Worm (Caenorhabditis elegans) whole organism, L3 larva: ENCODE data around the gene gpa-6.
A peak's percentile ranks its signal among the peaks of the same experiment; 100 is the strongest.

Experiments used
- ZK546.5 ChIP-seq: sonication (generic microtip); optimal IDR thresholded peaks from 2 replicates; lab custom pipeline; 2017; ENCODE audit warnings: missing biosample characterization, missing genetic modification characterization
- ceh-16 ChIP-seq: sonication (generic microtip); optimal IDR thresholded peaks from 2 replicates; lab custom pipeline; 2017; ENCODE audit warnings: missing biosample characterization, missing genetic modification characterization
- ceh-28 ChIP-seq: fragments of 150-350 bp; optimal IDR thresholded peaks from 2 replicates; lab custom pipeline; 2014; ENCODE audit warnings: missing biosample characterization, missing genetic modification reagents, missing genetic modification characterization
- ceh-9 ChIP-seq: sonication (generic microtip); optimal IDR thresholded peaks from 2 replicates; lab custom pipeline; 2018; ENCODE audit warnings: missing biosample characterization, missing genetic modification characterization
- daf-12 ChIP-seq: fragments of 150-350 bp; optimal IDR thresholded peaks from 2 replicates; lab custom pipeline; 2014; ENCODE audit warnings: missing biosample characterization, missing genetic modification reagents, missing genetic modification characterization
- egl-27 ChIP-seq: sonication (generic microtip); optimal IDR thresholded peaks from 4 replicates; lab custom pipeline; 2017; ENCODE audit warnings: missing biosample characterization, missing genetic modification reagents, missing genetic modification characterization
- egl-5 ChIP-seq: fragments of 150-350 bp; optimal IDR thresholded peaks from 2 replicates; lab custom pipeline; 2017; ENCODE audit warnings: missing biosample characterization, missing genetic modification reagents, missing genetic modification characterization, inconsistent platforms
- elt-1 ChIP-seq: fragments of 150-350 bp; optimal IDR thresholded peaks from 2 replicates; lab custom pipeline; 2014; ENCODE audit warnings: missing biosample characterization, missing genetic modification characterization
- elt-2 ChIP-seq: sonication (generic microtip); optimal IDR thresholded peaks from 2 replicates; lab custom pipeline; 2016; ENCODE audit warnings: missing genetic modification reagents, mild to moderate bottlenecking, missing genetic modification characterization, missing compliant biosample characterization
- elt-3 ChIP-seq, 3 experiments: fragments of 150-350 bp in 1 of 3; sonication (generic microtip) in 2 of 3; optimal IDR thresholded peaks; 2 replicates in 2 of 3; 4 replicates in 1 of 3; lab custom pipeline; 2014 to 2017; ENCODE audit warnings: missing biosample characterization in 3 of 3, missing genetic modification characterization in 3 of 3
- eor-1 ChIP-seq, 2 experiments: fragments of 150-350 bp; optimal IDR thresholded peaks; 2 replicates each; lab custom pipeline; 2014 to 2018; ENCODE audit warnings: missing biosample characterization in 2 of 2, missing genetic modification characterization in 2 of 2
- fkh-10 ChIP-seq: sonication (generic microtip); optimal IDR thresholded peaks from 2 replicates; lab custom pipeline; 2017; ENCODE audit warnings: missing biosample characterization, missing genetic modification reagents, missing genetic modification characterization
- fkh-2 ChIP-seq: fragments of 150-350 bp; optimal IDR thresholded peaks from 2 replicates; lab custom pipeline; 2014; ENCODE audit warnings: missing biosample characterization, missing genetic modification reagents, missing genetic modification characterization
- fos-1 ChIP-seq: fragments of 150-350 bp; optimal IDR thresholded peaks from 2 replicates; lab custom pipeline; 2014; ENCODE audit warnings: missing biosample characterization, missing genetic modification characterization
- hmg-11 ChIP-seq: sonication (generic microtip); optimal IDR thresholded peaks from 2 replicates; lab custom pipeline; 2016; ENCODE audit warnings: missing genetic modification characterization, missing compliant biosample characterization
- jun-1 ChIP-seq: fragments of 150-350 bp; optimal IDR thresholded peaks from 2 replicates; lab custom pipeline; 2014; ENCODE audit warnings: missing biosample characterization, missing genetic modification reagents, missing genetic modification characterization
- lin-15B ChIP-seq: fragments of 150-350 bp; optimal IDR thresholded peaks from 2 replicates; lab custom pipeline; 2014; ENCODE audit warnings: missing biosample characterization, missing genetic modification characterization
- lin-39 ChIP-seq: fragments of 150-350 bp; optimal IDR thresholded peaks from 2 replicates; lab custom pipeline; 2018; ENCODE audit warnings: missing biosample characterization, missing genetic modification reagents, missing genetic modification characterization
- lsy-12 ChIP-seq: sonication (generic microtip); optimal IDR thresholded peaks from 2 replicates; lab custom pipeline; 2016; ENCODE audit warnings: mild to moderate bottlenecking, missing genetic modification characterization, missing compliant biosample characterization
- mdl-1 ChIP-seq: fragments of 150-350 bp; optimal IDR thresholded peaks from 2 replicates; lab custom pipeline; 2014; ENCODE audit warnings: missing biosample characterization, missing genetic modification characterization
- nfya-1 ChIP-seq: sonication (generic microtip); optimal IDR thresholded peaks from 2 replicates; lab custom pipeline; 2017; ENCODE audit warnings: missing genetic modification characterization, mild to moderate bottlenecking, missing compliant biosample characterization, antibody characterized with exemption, moderate library complexity; ENCODE audit not compliant: insufficient read depth
- nhr-11 ChIP-seq: fragments of 150-350 bp; optimal IDR thresholded peaks from 2 replicates; lab custom pipeline; 2014; ENCODE audit warnings: missing biosample characterization, missing genetic modification characterization
- nhr-12 ChIP-seq: fragments of 150-350 bp; optimal IDR thresholded peaks from 2 replicates; lab custom pipeline; 2014; ENCODE audit warnings: missing biosample characterization, missing genetic modification characterization
- nhr-23 ChIP-seq: fragments of 150-350 bp; optimal IDR thresholded peaks from 2 replicates; lab custom pipeline; 2014; ENCODE audit warnings: missing biosample characterization, missing genetic modification reagents, missing genetic modification characterization
- nhr-237 ChIP-seq: fragments of 150-350 bp; optimal IDR thresholded peaks from 2 replicates; lab custom pipeline; 2014; ENCODE audit warnings: missing biosample characterization, missing genetic modification characterization
- nhr-25 ChIP-seq: sonication (generic microtip); optimal IDR thresholded peaks from 2 replicates; lab custom pipeline; 2017; ENCODE audit warnings: missing biosample characterization, missing genetic modification characterization
- nhr-43 ChIP-seq: sonication (generic microtip); optimal IDR thresholded peaks from 2 replicates; lab custom pipeline; 2016; ENCODE audit warnings: mild to moderate bottlenecking, missing genetic modification characterization, missing compliant biosample characterization; ENCODE audit not compliant: poor library complexity, severe bottlenecking
- nhr-76 ChIP-seq: fragments of 150-350 bp; sonication (generic microtip); optimal IDR thresholded peaks from 5 replicates; lab custom pipeline; 2014; ENCODE audit warnings: missing biosample characterization, missing genetic modification characterization
- nhr-77 ChIP-seq: fragments of 150-350 bp; optimal IDR thresholded peaks from 2 replicates; lab custom pipeline; 2014; ENCODE audit warnings: missing biosample characterization, missing genetic modification characterization
- pha-4 ChIP-seq: fragments of 150-350 bp; optimal IDR thresholded peaks from 2 replicates; lab custom pipeline; 2014; ENCODE audit warnings: missing biosample characterization, missing genetic modification reagents, missing genetic modification characterization
- pqm-1 ChIP-seq: fragments of 150-350 bp; optimal IDR thresholded peaks from 2 replicates; lab custom pipeline; 2017; ENCODE audit warnings: missing biosample characterization, missing genetic modification characterization, inconsistent platforms
- snpc-4 ChIP-seq: fragments of 150-350 bp; optimal IDR thresholded peaks from 2 replicates; lab custom pipeline; 2014; ENCODE audit warnings: missing biosample characterization, missing genetic modification characterization
- unc-39 ChIP-seq: sonication (generic microtip); optimal IDR thresholded peaks from 4 replicates; lab custom pipeline; 2017; ENCODE audit warnings: missing biosample characterization, missing genetic modification characterization
- unc-62 ChIP-seq: fragments of 150-350 bp; sonication (generic microtip); optimal IDR thresholded peaks from 4 replicates; lab custom pipeline; 2014; ENCODE audit warnings: missing biosample characterization, missing genetic modification reagents, missing genetic modification characterization
- ztf-11 ChIP-seq: fragments of 150-350 bp; optimal IDR thresholded peaks from 2 replicates; lab custom pipeline; 2014; ENCODE audit warnings: missing biosample characterization, missing genetic modification characterization

gpa-6 gene

DNA sequence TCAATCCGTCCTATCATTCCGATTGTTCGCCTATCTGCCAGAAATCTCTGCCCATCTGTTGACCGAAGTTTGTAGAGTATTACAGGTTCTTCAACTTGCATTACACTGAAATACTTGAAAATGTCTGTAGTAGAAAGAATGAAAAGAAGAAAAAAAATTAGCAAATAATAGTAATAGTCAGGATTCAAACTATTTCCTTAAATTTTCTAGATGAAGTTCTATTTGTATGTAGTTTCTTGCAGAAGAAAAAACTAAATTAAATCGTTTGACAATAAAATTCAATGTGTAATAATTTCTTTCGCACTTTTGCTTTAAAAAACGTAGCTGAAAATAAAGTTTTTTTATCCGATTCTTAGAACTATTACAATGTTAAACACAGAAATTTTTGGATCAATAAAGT lies 33.6 kb downstream of the gpa-6 start, which contains the start of gene skr-19:
skr-19 (minus strand) TSS at position 101 of the 400 bp plus-strand sequence.
- no peak for TF ChIP-seq lin-15B
- no peak for TF ChIP-seq nhr-237 (tag; lab: Kevin White, UChicago)
- no peak for TF ChIP-seq unc-39 (tag; lab: Kevin White, UChicago)
- TF ChIP-seq fkh-10 = no peak
- no peak for TF ChIP-seq elt-3 (tag; optimal IDR thresholded peaks at IDR 0.05; lab: Kevin White, UChicago)
- no peak for TF ChIP-seq nhr-12 (tag; lab: Kevin White, UChicago)
- TF ChIP-seq hmg-11 = no peak
- no peak for TF ChIP-seq lin-39 (tag; lab: Kevin White, UChicago)
- no peak for TF ChIP-seq pqm-1 (tag; lab: Kevin White, UChicago)
- TF ChIP-seq eor-1 (tag; optimal IDR thresholded peaks at IDR 0.05; lab: Kevin White, UChicago) = no peak
- TF ChIP-seq ceh-9 (tag; lab: Kevin White, UChicago) = no peak
- no peak for TF ChIP-seq nhr-25 (tag; lab: Kevin White, UChicago)
- no peak for TF ChIP-seq mdl-1 (tag; lab: Kevin White, UChicago)
- TF ChIP-seq elt-2 (tag; lab: Kevin White, UChicago) = no peak

DNA sequence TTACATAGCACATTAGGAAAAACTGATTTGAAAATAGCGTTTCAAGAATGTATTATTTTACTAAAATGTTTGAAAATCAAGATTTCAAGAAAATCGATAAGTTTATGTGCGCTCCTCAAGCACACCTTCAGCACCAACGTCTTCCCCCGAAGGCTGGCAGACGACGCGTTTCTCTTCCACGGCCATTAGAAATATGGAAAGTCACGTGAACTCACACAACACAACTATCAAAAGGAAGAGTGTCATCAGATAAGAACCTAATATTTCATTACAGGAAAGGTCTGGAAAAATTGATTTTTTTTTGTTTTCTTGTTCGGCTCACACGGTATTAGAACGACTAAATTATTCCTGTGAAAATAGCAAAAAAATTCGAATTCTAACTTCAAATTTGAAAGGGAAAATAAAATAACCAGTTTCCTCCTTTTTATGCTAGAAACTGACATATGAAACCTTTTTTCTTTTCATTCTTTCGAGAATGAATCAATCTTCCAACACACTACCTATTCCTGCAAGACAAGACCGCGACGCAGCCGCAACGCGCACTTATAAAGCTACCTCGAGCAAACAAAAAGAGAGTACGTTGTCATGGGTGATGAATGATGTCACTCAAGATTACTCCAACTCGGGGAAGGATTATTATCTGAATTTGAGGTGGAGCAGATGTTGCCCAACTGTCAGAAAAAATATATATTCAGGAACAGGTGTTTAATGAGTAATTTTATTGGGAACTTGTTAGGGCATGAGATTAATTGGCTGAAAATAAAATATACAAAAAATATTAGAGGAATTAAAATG lies 34.3 kb downstream of the gpa-6 start:
- peak; percentile 73 for TF ChIP-seq elt-2 (tag; lab: Kevin White, UChicago)
- TF ChIP-seq lin-39 (tag; lab: Kevin White, UChicago) = peak; percentile 39
- no peak for TF ChIP-seq unc-62
- TF ChIP-seq nhr-77 (tag; lab: Kevin White, UChicago) = no peak
- TF ChIP-seq ceh-28 (tag; lab: Kevin White, UChicago) = peak; percentile 3
- peak; percentile 22 for TF ChIP-seq pqm-1 (tag; lab: Kevin White, UChicago)
- peak; percentile 32 for TF ChIP-seq hmg-11
- TF ChIP-seq elt-1 (tag; lab: Kevin White, UChicago) = no peak
- peak; percentile 37 for TF ChIP-seq nfya-1
- no peak for TF ChIP-seq nhr-25 (tag; lab: Kevin White, UChicago)
- peak; percentile 8 for TF ChIP-seq snpc-4 (tag; lab: Kevin White, UChicago)
- no peak for TF ChIP-seq egl-5 (tag; lab: Kevin White, UChicago)
- TF ChIP-seq pha-4 (tag; lab: Kevin White, UChicago) = peak; percentile 41
- peak; percentile 7 for TF ChIP-seq jun-1 (tag; lab: Kevin White, UChicago)
- TF ChIP-seq, all 47 proteins: peak for 9

DNA sequence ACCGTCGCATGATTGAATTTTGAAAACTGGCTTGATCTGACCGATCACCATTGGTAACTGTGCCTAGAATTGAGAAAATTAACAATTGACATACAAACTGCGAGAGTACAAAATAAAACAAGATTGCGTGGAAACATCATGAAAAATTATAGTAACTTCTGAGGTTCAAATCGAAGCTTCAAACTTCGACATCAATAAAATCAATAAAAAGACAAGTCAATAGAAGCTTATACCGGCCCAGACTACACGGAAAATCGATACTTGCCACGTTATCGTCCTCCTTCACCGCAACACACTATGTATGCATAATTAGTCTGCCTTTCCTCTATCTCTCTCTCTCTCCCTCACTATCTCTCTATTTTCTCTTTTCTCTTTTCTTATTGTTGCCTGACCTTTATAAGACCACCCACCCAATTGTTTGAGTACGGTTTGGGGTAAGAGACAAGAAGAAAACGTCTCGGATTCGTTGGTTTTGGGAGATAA lies 35.6 kb downstream of the gpa-6 start, which contains the start of gene skr-21:
skr-21 (minus strand) TSS at position 51 of the 483 bp plus-strand sequence.
- TF ChIP-seq ceh-28 (tag; lab: Kevin White, UChicago) = peak; percentile 64
- TF ChIP-seq mdl-1 (tag; lab: Kevin White, UChicago) = no peak
- no peak for TF ChIP-seq ZK546.5 (tag; lab: Kevin White, UChicago)
- no peak for TF ChIP-seq fos-1 (tag; lab: Kevin White, UChicago)
- TF ChIP-seq nhr-25 (tag; lab: Kevin White, UChicago) = peak; percentile 11
- no peak for TF ChIP-seq lsy-12 (tag; lab: Kevin White, UChicago)
- TF ChIP-seq pha-4 (tag; lab: Kevin White, UChicago) = no peak
- no peak for TF ChIP-seq fkh-2 (tag; lab: Kevin White, UChicago)
- no peak for TF ChIP-seq unc-62
- TF ChIP-seq jun-1 (tag; lab: Kevin White, UChicago) = no peak
- TF ChIP-seq hmg-11 = no peak
- TF ChIP-seq nfya-1 = no peak
- no peak for TF ChIP-seq nhr-11 (tag; lab: Kevin White, UChicago)
- TF ChIP-seq daf-12 (tag; lab: Kevin White, UChicago) = no peak
- no peak for TF ChIP-seq unc-39 (tag; lab: Kevin White, UChicago)
- TF ChIP-seq ceh-16 (tag; lab: Kevin White, UChicago) = no peak
- TF ChIP-seq snpc-4 (tag; lab: Kevin White, UChicago) = no peak
- peak; percentile 1 for TF ChIP-seq elt-2 (tag; lab: Kevin White, UChicago)
- no peak for TF ChIP-seq nhr-23 (tag; lab: Kevin White, UChicago)
- TF ChIP-seq nhr-43 (tag; lab: Kevin White, UChicago) = no peak
- TF ChIP-seq egl-27 (tag; lab: Kevin White, UChicago) = no peak
- no peak for TF ChIP-seq nhr-76 (tag; lab: Kevin White, UChicago)
- TF ChIP-seq lin-15B = no peak
- no peak for TF ChIP-seq ztf-11
- TF ChIP-seq, all 47 proteins: peak for 3
